Fruit fly (Drosophila melanogaster) whole organism, embryonic: ENCODE measurements around the gene Aatf.

Experiments
- CG10267 ChIP-seq: fragments of 200-800 bp; sonication (Bioruptor generic); optimal IDR thresholded peaks from 2 replicates; lab custom pipeline; 2018; ENCODE audit warnings: missing biosample characterization, mild to moderate bottlenecking, missing genetic modification characterization, moderate library complexity
- CG10959 ChIP-seq: fragments of 200-800 bp; sonication (Bioruptor generic); IDR thresholded peaks from 2 replicates; pipeline ENCODE4 v1.3.6; 2022; ENCODE audit warnings: missing biosample characterization, missing genetic modification characterization
- CG11247 ChIP-seq: fragments of 200-800 bp; sonication (Bioruptor generic); IDR thresholded peaks from 2 replicates; pipeline ENCODE4 v1.3.6; 2022; ENCODE audit warnings: missing biosample characterization, missing genetic modification characterization
- CG11723 ChIP-seq: fragments of 200-800 bp; sonication (Bioruptor generic); optimal IDR thresholded peaks from 2 replicates; lab custom pipeline; 2017; ENCODE audit warnings: missing biosample characterization, mild to moderate bottlenecking, missing genetic modification characterization
- CG12659 ChIP-seq: fragments of 200-800 bp; sonication (Bioruptor generic); optimal IDR thresholded peaks from 3 replicates; lab custom pipeline; 2017; ENCODE audit warnings: mild to moderate bottlenecking, missing biosample characterization, missing genetic modification reagents, missing genetic modification characterization
- CG13775 ChIP-seq: fragments of 200-800 bp; sonication (Bioruptor generic); optimal IDR thresholded peaks from 3 replicates; lab custom pipeline; 2017; ENCODE audit warnings: missing biosample characterization, mild to moderate bottlenecking, missing genetic modification characterization
- CG14441 ChIP-seq: fragments of 200-800 bp; sonication (Bioruptor generic); IDR thresholded peaks from 2 replicates; pipeline ENCODE4 v1.3.6; 2022; ENCODE audit warnings: missing biosample characterization, missing genetic modification characterization
- CG17359 ChIP-seq: fragments of 200-800 bp; sonication (Bioruptor generic); optimal IDR thresholded peaks from 3 replicates; lab custom pipeline; 2018; ENCODE audit warnings: missing biosample characterization, mild to moderate bottlenecking, missing genetic modification characterization, moderate library complexity
- CG17361 ChIP-seq: fragments of 200-800 bp; sonication (Bioruptor generic); IDR thresholded peaks from 3 replicates; pipeline ENCODE4 v1.3.6; 2022; ENCODE audit warnings: missing biosample characterization, missing genetic modification characterization
- CG2129 ChIP-seq: fragments of 200-800 bp; sonication (Bioruptor generic); IDR thresholded peaks from 2 replicates; pipeline ENCODE4 v1.3.6; 2022; ENCODE audit warnings: missing biosample characterization, missing genetic modification characterization; ENCODE audit not compliant: partially characterized antibody
- CG2712 ChIP-seq: fragments of 200-800 bp; optimal IDR thresholded peaks from 3 replicates; lab custom pipeline; 2019; ENCODE audit warnings: missing biosample characterization, mild to moderate bottlenecking, missing genetic modification characterization, moderate library complexity
- CG2875 ChIP-seq: fragments of 200-800 bp; sonication (Bioruptor generic); optimal IDR thresholded peaks from 2 replicates; lab custom pipeline; 2017; ENCODE audit warnings: missing biosample characterization, mild to moderate bottlenecking, missing genetic modification characterization, missing genetic modification reagents
- CG2889 ChIP-seq: fragments of 200-800 bp; sonication (Bioruptor generic); IDR thresholded peaks from 3 replicates; pipeline ENCODE4 v1.3.6; 2022; ENCODE audit warnings: missing biosample characterization, missing genetic modification characterization
- CG3281 ChIP-seq: fragments of 200-800 bp; sonication (Bioruptor generic); optimal IDR thresholded peaks from 3 replicates; lab custom pipeline; 2017; ENCODE audit warnings: missing biosample characterization, mild to moderate bottlenecking, missing genetic modification characterization
- CG34224 ChIP-seq: fragments of 200-800 bp; sonication (Bioruptor generic); IDR thresholded peaks from 3 replicates; pipeline ENCODE4 v1.3.6; 2022; ENCODE audit warnings: missing biosample characterization, missing genetic modification characterization; ENCODE audit not compliant: partially characterized antibody
- CG34422 ChIP-seq: fragments of 200-800 bp; sonication (Bioruptor generic); IDR thresholded peaks from 3 replicates; pipeline ENCODE4 v1.3.6; 2022; ENCODE audit warnings: missing biosample characterization, missing genetic modification characterization
- CG42726 ChIP-seq: fragments of 200-800 bp; sonication (Bioruptor generic); IDR thresholded peaks from 2 replicates; pipeline ENCODE4 v1.3.6; 2022; ENCODE audit warnings: missing biosample characterization, missing genetic modification characterization; ENCODE audit not compliant: partially characterized antibody
- CG4404 ChIP-seq: fragments of 200-800 bp; sonication (Bioruptor generic); IDR thresholded peaks from 2 replicates; pipeline ENCODE4 v1.3.6; 2022; ENCODE audit warnings: missing biosample characterization, missing genetic modification characterization
- CG4730 ChIP-seq: fragments of 200-800 bp; sonication (Bioruptor generic); IDR thresholded peaks from 2 replicates; pipeline ENCODE4 v1.3.6; 2022; ENCODE audit warnings: missing biosample characterization, missing genetic modification characterization
- CG4854 ChIP-seq: fragments of 200-800 bp; sonication (Bioruptor generic); optimal IDR thresholded peaks from 2 replicates; lab custom pipeline; 2016; ENCODE audit warnings: missing biosample characterization, missing genetic modification characterization, inconsistent platforms
- CG6813 ChIP-seq: fragments of 200-800 bp; sonication (Bioruptor generic); optimal IDR thresholded peaks from 2 replicates; lab custom pipeline; 2017; ENCODE audit warnings: missing biosample characterization, missing genetic modification characterization, mild to moderate bottlenecking, moderate library complexity, missing genetic modification reagents
- CG7963 ChIP-seq: fragments of 200-800 bp; sonication (Bioruptor generic); IDR thresholded peaks from 3 replicates; pipeline ENCODE4 v1.3.6; 2022; ENCODE audit warnings: missing biosample characterization, missing genetic modification characterization; ENCODE audit not compliant: partially characterized antibody
- CG9797 ChIP-seq: fragments of 200-800 bp; sonication (Bioruptor generic); optimal IDR thresholded peaks from 3 replicates; lab custom pipeline; 2018; ENCODE audit warnings: missing biosample characterization, mild to moderate bottlenecking, missing genetic modification characterization
- Dfd ChIP-seq, 2 experiments: fragments of >200 bp; optimal IDR thresholded peaks; 2 replicates each; lab custom pipeline; 2017; ENCODE audit warnings: missing biosample characterization in 2 of 2, missing genetic modification characterization in 2 of 2
- E2f2 ChIP-seq: fragments of 200-800 bp; sonication (Bioruptor generic); IDR thresholded peaks from 2 replicates; pipeline ENCODE4 v1.3.6; 2022; ENCODE audit warnings: missing biosample characterization, missing genetic modification characterization
- Fer3 ChIP-seq: fragments of 200-800 bp; sonication (Bioruptor generic); optimal IDR thresholded peaks from 2 replicates; lab custom pipeline; 2018; ENCODE audit warnings: missing biosample characterization, mild to moderate bottlenecking, missing genetic modification characterization, moderate library complexity
- Gug ChIP-seq: fragments of 200-800 bp; sonication (Bioruptor generic); IDR thresholded peaks from 4 replicates; pipeline ENCODE4 v1.3.6; 2022; ENCODE audit warnings: missing biosample characterization, missing genetic modification characterization
- H15 ChIP-seq: fragments of 200-800 bp; sonication (Bioruptor generic); IDR thresholded peaks from 3 replicates; pipeline ENCODE4 v1.3.6; 2022; ENCODE audit warnings: missing biosample characterization, missing genetic modification characterization
- HLH3B ChIP-seq: fragments of 200-800 bp; sonication (Bioruptor generic); IDR thresholded peaks from 2 replicates; pipeline ENCODE4 v1.3.6; 2022; ENCODE audit warnings: missing biosample characterization, missing genetic modification characterization
- Hr3 ChIP-seq: fragments of 200-800 bp; sonication (Bioruptor generic); optimal IDR thresholded peaks from 3 replicates; lab custom pipeline; 2016; ENCODE audit warnings: missing biosample characterization, missing genetic modification characterization
- Kr ChIP-seq: fragments of 200-800 bp; sonication (Bioruptor generic); optimal IDR thresholded peaks from 2 replicates; lab custom pipeline; 2017; ENCODE audit warnings: missing biosample characterization, mild to moderate bottlenecking, missing genetic modification characterization
- Lpt ChIP-seq: fragments of >200 bp; optimal IDR thresholded peaks from 2 replicates; lab custom pipeline; 2018; ENCODE audit warnings: missing biosample characterization, missing genetic modification characterization
- Neu2 ChIP-seq: fragments of 200-800 bp; sonication (Bioruptor generic); optimal IDR thresholded peaks from 3 replicates; lab custom pipeline; 2016; ENCODE audit warnings: missing biosample characterization, missing genetic modification characterization, borderline replicate concordance
- Nf-YC ChIP-seq: fragments of 200-800 bp; optimal IDR thresholded peaks from 3 replicates; lab custom pipeline; 2019; ENCODE audit warnings: missing biosample characterization, mild to moderate bottlenecking, missing genetic modification characterization, moderate library complexity
- Sox100B ChIP-seq: fragments of 200-800 bp; sonication (Bioruptor generic); optimal IDR thresholded peaks from 3 replicates; lab custom pipeline; 2018; ENCODE audit warnings: missing biosample characterization, mild to moderate bottlenecking, missing genetic modification characterization
- Sry-β ChIP-seq: fragments of 200-800 bp; sonication (Bioruptor generic); optimal IDR thresholded peaks from 2 replicates; lab custom pipeline; 2018; ENCODE audit warnings: missing biosample characterization, mild to moderate bottlenecking, missing genetic modification characterization, moderate library complexity
- Usf ChIP-seq: fragments of 200-800 bp; sonication (Bioruptor generic); optimal IDR thresholded peaks from 2 replicates; lab custom pipeline; 2017; ENCODE audit warnings: missing genotype, missing biosample characterization, missing genetic modification characterization
- crp ChIP-seq, 2 experiments: fragments of 200-800 bp; sonication (Bioruptor generic); optimal IDR thresholded peaks; 2 replicates in 1 of 2; 3 replicates in 1 of 2; lab custom pipeline; 2017; ENCODE audit warnings: missing biosample characterization in 2 of 2, missing genetic modification characterization in 2 of 2, mild to moderate bottlenecking in 1 of 2, moderate library complexity in 1 of 2
- dmrt11E ChIP-seq: fragments of 200-800 bp; sonication (Bioruptor generic); optimal IDR thresholded peaks from 3 replicates; lab custom pipeline; 2018; ENCODE audit warnings: missing biosample characterization, mild to moderate bottlenecking, missing genetic modification characterization, moderate library complexity
- gcm ChIP-seq: fragments of 200-800 bp; sonication (Bioruptor generic); optimal IDR thresholded peaks from 2 replicates; lab custom pipeline; 2019; ENCODE audit warnings: missing biosample characterization, mild to moderate bottlenecking, missing genetic modification characterization, moderate library complexity
- hb ChIP-seq: fragments of 200-800 bp; sonication (Bioruptor generic); IDR thresholded peaks from 3 replicates; pipeline ENCODE4 v1.3.6; 2022; ENCODE audit warnings: missing biosample characterization, missing genetic modification characterization; ENCODE audit not compliant: partially characterized antibody
- jumu ChIP-seq: fragments of 200-800 bp; sonication (Bioruptor generic); optimal IDR thresholded peaks from 3 replicates; lab custom pipeline; 2016; ENCODE audit warnings: missing biosample characterization, missing genetic modification characterization
- mirr ChIP-seq: fragments of 200-800 bp; sonication (Bioruptor generic); optimal IDR thresholded peaks from 3 replicates; lab custom pipeline; 2018; ENCODE audit warnings: missing biosample characterization, mild to moderate bottlenecking, missing genetic modification characterization
- pan ChIP-seq, 4 experiments: fragments of >200 bp in 3 of 4; fragments of 200-800 bp in 1 of 4; sonication (Bioruptor generic) in 1 of 4; optimal IDR thresholded peaks in 3 of 4; IDR thresholded peaks in 1 of 4; 2 replicates each; pipeline versions ENCODE4 v1.3.6 to Lab custom; 2017 to 2022; ENCODE audit warnings: missing biosample characterization in 2 of 4, missing genetic modification characterization in 2 of 4, mixed read lengths in 1 of 4
- ro ChIP-seq: fragments of 200-800 bp; sonication (Bioruptor generic); IDR thresholded peaks from 2 replicates; pipeline ENCODE4 v1.3.6; 2022; ENCODE audit warnings: missing biosample characterization, missing genetic modification characterization
- row ChIP-seq: fragments of 200-800 bp; sonication (Bioruptor generic); IDR thresholded peaks from 3 replicates; pipeline ENCODE4 v1.3.6; 2022; ENCODE audit warnings: missing biosample characterization, missing genetic modification characterization
- sna ChIP-seq: fragments of 200-800 bp; sonication (Bioruptor generic); IDR thresholded peaks from 2 replicates; pipeline ENCODE4 v1.3.6; 2022; ENCODE audit warnings: missing biosample characterization, missing genetic modification characterization; ENCODE audit not compliant: partially characterized antibody
- vfl ChIP-seq: fragments of 200-800 bp; sonication (Bioruptor generic); optimal IDR thresholded peaks from 2 replicates; lab custom pipeline; 2016; ENCODE audit warnings: missing biosample characterization, missing genetic modification characterization
- wdn ChIP-seq: fragments of 200-800 bp; sonication (Bioruptor generic); IDR thresholded peaks from 2 replicates; pipeline ENCODE4 v1.3.6; 2022; ENCODE audit warnings: missing biosample characterization, missing genetic modification characterization
- zen2 ChIP-seq: fragments of 200-800 bp; sonication (Bioruptor generic); IDR thresholded peaks from 3 replicates; pipeline ENCODE4 v1.3.6; 2022; ENCODE audit warnings: missing biosample characterization, missing genetic modification characterization; ENCODE audit not compliant: partially characterized antibody

Gene Aatf

dm6 chr2L:6717460-6717859 lies at the start of gene Aatf (continued):
- TF ChIP-seq CG7963 (GFP tag; lab: Robert Waterston, UW), result peak; percentile 71; the same call in 2 of the 3 replicates
- no peak for TF ChIP-seq dmrt11E (tag; lab: Kevin White, UChicago)
- TF ChIP-seq vfl (GFP tag; lab: Kevin White, UChicago), result no peak
- TF ChIP-seq H15, result no peak
- no peak for TF ChIP-seq gcm
- TF ChIP-seq wdn, result no peak
- TF ChIP-seq CG17361 (GFP tag; lab: Robert Waterston, UW), result no peak
- peak; percentile 85 for TF ChIP-seq CG2129 (GFP tag; lab: Robert Waterston, UW)
- no peak for TF ChIP-seq CG11247 (GFP tag; lab: Robert Waterston, UW)
- no peak for TF ChIP-seq Hr3 (GFP tag; lab: Kevin White, UChicago)
- TF ChIP-seq CG34224, result peak; percentile 88
- TF ChIP-seq Nf-YC (tag; lab: Kevin White, UChicago), result no peak
- TF ChIP-seq Sry-β (GFP tag; lab: Kevin White, UChicago), result no peak
- peak; percentile 76 for TF ChIP-seq sna (GFP tag; lab: Robert Waterston, UW)
- TF ChIP-seq Usf (GFP tag; lab: Kevin White, UChicago), result no peak
- peak; percentile 90 for TF ChIP-seq CG9797 (GFP tag; lab: Kevin White, UChicago)
- TF ChIP-seq CG3281 (GFP tag; lab: Kevin White, UChicago), result no peak
- TF ChIP-seq CG10959, result no peak
- no peak for TF ChIP-seq Kr (GFP tag; lab: Kevin White, UChicago)
- no peak for TF ChIP-seq CG11723 (GFP tag; lab: Kevin White, UChicago)
- peak; percentile 85 for TF ChIP-seq CG42726 (GFP tag; lab: Robert Waterston, UW)
- no peak for TF ChIP-seq mirr (GFP tag; lab: Kevin White, UChicago)
- peak; percentile 50 for TF ChIP-seq CG10267 (tag; lab: Kevin White, UChicago)
- no peak for TF ChIP-seq CG6813 (GFP tag; lab: Kevin White, UChicago)
- no peak for TF ChIP-seq Dfd (GFP tag; optimal IDR thresholded peaks at IDR 0.05; lab: Kevin White, UChicago)
- TF ChIP-seq CG4854, result no peak
- no peak for TF ChIP-seq jumu (GFP tag; lab: Kevin White, UChicago)
- peak; percentile 99 for TF ChIP-seq E2f2
- TF ChIP-seq hb, result peak; percentile 53; the same call in 1 of the 3 replicates
- peak; percentile 14 for TF ChIP-seq CG2712 (tag; lab: Kevin White, UChicago)
- no peak for TF ChIP-seq CG4730 (GFP tag; lab: Robert Waterston, UW)
- no peak for TF ChIP-seq CG14441
- TF ChIP-seq HLH3B (GFP tag; lab: Robert Waterston, UW), result no peak
- TF ChIP-seq Fer3, result no peak
- TF ChIP-seq Neu2 (GFP tag; lab: Kevin White, UChicago), result no peak
- no peak for TF ChIP-seq ro
- TF ChIP-seq Lpt, result no peak
- TF ChIP-seq CG2889 (GFP tag; lab: Robert Waterston, UW), result no peak
- no peak for TF ChIP-seq CG4404 (GFP tag; lab: Robert Waterston, UW)
- TF ChIP-seq zen2 (GFP tag; lab: Robert Waterston, UW), result peak; percentile 77
- TF ChIP-seq CG13775 (GFP tag; lab: Kevin White, UChicago), result no peak
- TF ChIP-seq CG2875 (GFP tag; lab: Kevin White, UChicago), result no peak
- no peak for TF ChIP-seq Sox100B (GFP tag; lab: Kevin White, UChicago)
- peak; percentile 28; the same call in 1 of the 3 replicates for TF ChIP-seq row
- TF ChIP-seq CG17359 (tag; lab: Kevin White, UChicago), result no peak
- TF ChIP-seq CG34422 (GFP tag; lab: Robert Waterston, UW), result peak; percentile 45; the same call in 1 of the 3 replicates
- TF ChIP-seq Gug (GFP tag; lab: Robert Waterston, UW), result no peak
- TF ChIP-seq pan (optimal IDR thresholded peaks at IDR 0.05; lab: Kevin White, UChicago), result no peak
- peak in 1 of 2 experiments; percentile 21 for TF ChIP-seq pan (GFP tag; optimal IDR thresholded peaks at IDR 0.05 in 1 of 2, IDR thresholded peaks at IDR 0.05 in 1 of 2)
- peak; percentile 45 for TF ChIP-seq CG12659
- peak in 1 of 2 experiments; percentile 30 for TF ChIP-seq crp (GFP tag; optimal IDR thresholded peaks at IDR 0.05; lab: Kevin White, UChicago)
